Worm (Caenorhabditis elegans): ENCODE results near the gene srt-64.

ce11 chrV:5177209-5177608 lies 7.7 kb upstream of the srt-64 start, which contains the start of gene ugt-51:
- TF ChIP-seq klf-2 (GFP tag; conservative IDR thresholded peaks at IDR 0.05), result no peak
- no peak for TF ChIP-seq flt-1 (GFP tag; IDR thresholded peaks at IDR 0.05)
- TF ChIP-seq ztf-23 (GFP tag; IDR thresholded peaks at IDR 0.05), result no peak
- TF ChIP-seq tab-1 (GFP tag; IDR thresholded peaks at IDR 0.05), result no peak
- no peak for TF ChIP-seq T22C8.4 (GFP tag; IDR thresholded peaks at IDR 0.05)
- TF ChIP-seq ztf-29 (GFP tag; IDR thresholded peaks at IDR 0.05), result no peak
- no peak for TF ChIP-seq ref-1 (GFP tag; conservative IDR thresholded peaks at IDR 0.05)
- no peak for TF ChIP-seq cog-1 (tag; optimal IDR thresholded peaks at IDR 0.05)

Data from whole organism, midembryonic.